Worm (Caenorhabditis elegans) whole organism, mixed stage, embryonic: ENCODE data around the gene C47E8.1.

Source experiments
- bed-3 ChIP-seq: fragments of 200-800 bp; sonication (Bioruptor generic); optimal IDR thresholded peaks from 3 replicates; lab custom pipeline; 2018; ENCODE audit warnings: mild to moderate bottlenecking, missing genetic modification characterization, moderate library complexity, missing compliant biosample characterization
- blmp-1 ChIP-seq: fragments of 150-350 bp; optimal IDR thresholded peaks from 2 replicates; lab custom pipeline; 2014; ENCODE audit warnings: missing biosample characterization, missing genetic modification characterization
- ceh-83 ChIP-seq: fragments of 200-800 bp; sonication (Bioruptor generic); optimal IDR thresholded peaks from 2 replicates; lab custom pipeline; 2018; ENCODE audit warnings: mild to moderate bottlenecking, missing genetic modification characterization, missing compliant biosample characterization
- elt-3 ChIP-seq: fragments of 150-350 bp; optimal IDR thresholded peaks from 2 replicates; lab custom pipeline; 2014; ENCODE audit warnings: missing biosample characterization, missing genetic modification characterization
- lin-32 ChIP-seq: fragments of 200-800 bp; sonication (Bioruptor generic); optimal IDR thresholded peaks from 2 replicates; lab custom pipeline; 2018; ENCODE audit warnings: mild to moderate bottlenecking, missing genetic modification characterization, missing compliant biosample characterization
- mab-5 ChIP-seq: fragments of 150-350 bp; optimal IDR thresholded peaks from 2 replicates; lab custom pipeline; 2014; ENCODE audit warnings: missing biosample characterization, missing genetic modification characterization
- nhr-28 ChIP-seq: fragments of 150-350 bp; optimal IDR thresholded peaks from 2 replicates; lab custom pipeline; 2014; ENCODE audit warnings: missing biosample characterization, missing genetic modification characterization
- pha-4 ChIP-seq: fragments of 150-350 bp; optimal IDR thresholded peaks from 2 replicates; lab custom pipeline; 2018; ENCODE audit warnings: missing biosample characterization, missing genetic modification reagents, missing genetic modification characterization
- snpc-4 ChIP-seq: fragments of 150-350 bp; optimal IDR thresholded peaks from 2 replicates; lab custom pipeline; 2014; ENCODE audit warnings: missing biosample characterization, missing genetic modification characterization
- unc-39 ChIP-seq: fragments of 150-350 bp; optimal IDR thresholded peaks from 2 replicates; lab custom pipeline; 2014; ENCODE audit warnings: missing biosample characterization, missing genetic modification characterization
- ztf-11 ChIP-seq: fragments of 150-350 bp; optimal IDR thresholded peaks from 2 replicates; lab custom pipeline; 2014; ENCODE audit warnings: missing biosample characterization, missing genetic modification characterization

ce11 chrV:14633319-14633718, 32.5 kb upstream of the C47E8.1 start:
- no peak for TF ChIP-seq blmp-1
- no peak for TF ChIP-seq ztf-11
- TF ChIP-seq snpc-4 (tag; lab: Kevin White, UChicago), result no peak
- no peak for TF ChIP-seq mab-5 (tag; lab: Kevin White, UChicago)
- no peak for TF ChIP-seq lin-32 (GFP tag; lab: Kevin White, UChicago)
- no peak for TF ChIP-seq elt-3
- TF ChIP-seq pha-4, result no peak
- TF ChIP-seq unc-39, result no peak
- no peak for TF ChIP-seq nhr-28 (tag; lab: Kevin White, UChicago)
- TF ChIP-seq bed-3 (GFP tag; lab: Kevin White, UChicago), result no peak
- TF ChIP-seq ceh-83 (GFP tag; lab: Kevin White, UChicago), result no peak
